Worm (Caenorhabditis elegans) whole organism, L1 larva: ENCODE results near the gene ZK154.4.

Source experiments
- C16A3.4 ChIP-seq: fragments of 150-350 bp; optimal IDR thresholded peaks from 2 replicates; lab custom pipeline; 2014; ENCODE audit warnings: missing biosample characterization, missing genetic modification characterization
- C34B4.2 ChIP-seq: sonication (generic microtip); optimal IDR thresholded peaks from 2 replicates; lab custom pipeline; 2017; ENCODE audit warnings: mild to moderate bottlenecking, missing genetic modification characterization, missing compliant biosample characterization
- F16B12.6 ChIP-seq: fragments of 150-350 bp; optimal IDR thresholded peaks from 2 replicates; lab custom pipeline; 2014; ENCODE audit warnings: missing biosample characterization, missing genetic modification characterization
- alr-1 ChIP-seq: fragments of 200-800 bp; sonication (Bioruptor generic); optimal IDR thresholded peaks from 2 replicates; lab custom pipeline; 2018; ENCODE audit warnings: borderline replicate concordance, mild to moderate bottlenecking, missing genetic modification characterization, missing compliant biosample characterization
- ama-1 ChIP-seq: fragments of 150-350 bp; optimal IDR thresholded peaks from 2 replicates; lab custom pipeline; 2014
- blmp-1 ChIP-seq: fragments of 150-350 bp; optimal IDR thresholded peaks from 2 replicates; lab custom pipeline; 2014; ENCODE audit warnings: missing biosample characterization, missing genetic modification characterization
- ceh-63 ChIP-seq: fragments of 200-800 bp; sonication (Bioruptor generic); optimal IDR thresholded peaks from 2 replicates; lab custom pipeline; 2018; ENCODE audit warnings: mild to moderate bottlenecking, missing genetic modification characterization, missing compliant biosample characterization
- ceh-90 ChIP-seq: sonication (generic microtip); optimal IDR thresholded peaks from 2 replicates; lab custom pipeline; 2016; ENCODE audit warnings: missing genetic modification characterization, missing compliant biosample characterization
- dsc-1 ChIP-seq: sonication (generic microtip); optimal IDR thresholded peaks from 2 replicates; lab custom pipeline; 2016; ENCODE audit warnings: mild to moderate bottlenecking, missing genetic modification characterization, missing compliant biosample characterization
- efl-1 ChIP-seq, 4 experiments: fragments of 150-350 bp; optimal IDR thresholded peaks in 3 of 4; peaks in 1 of 4; 1 replicate in 1 of 4; 2 replicates in 3 of 4; lab custom pipeline; 2014; ENCODE audit warnings: missing biosample characterization in 2 of 4, missing genetic modification characterization in 2 of 4, missing genetic modification reagents in 2 of 4
- egl-13 ChIP-seq: sonication (generic microtip); optimal IDR thresholded peaks from 2 replicates; lab custom pipeline; 2016; ENCODE audit warnings: missing genotype, missing genetic modification reagents, missing genetic modification characterization, missing compliant biosample characterization
- egl-27 ChIP-seq, 2 experiments: fragments of 150-350 bp in 1 of 2; sonication (generic microtip); optimal IDR thresholded peaks; 3 replicates each; lab custom pipeline; 2017 to 2018; ENCODE audit warnings: missing biosample characterization in 2 of 2, missing genetic modification characterization in 2 of 2, missing genetic modification reagents in 2 of 2
- elt-2 ChIP-seq: sonication (generic microtip); optimal IDR thresholded peaks from 2 replicates; lab custom pipeline; 2016; ENCODE audit warnings: missing genetic modification characterization, mild to moderate bottlenecking, inconsistent platforms, missing compliant biosample characterization, missing genetic modification reagents
- elt-3 ChIP-seq, 6 experiments: fragments of 150-350 bp in 1 of 6; sonication (generic microtip); optimal IDR thresholded peaks; 2 replicates each; lab custom pipeline; 2017 to 2018; ENCODE audit warnings: missing biosample characterization in 6 of 6, missing genetic modification characterization in 6 of 6, inconsistent platforms in 1 of 6
- fkh-4 ChIP-seq: sonication (generic microtip); optimal IDR thresholded peaks from 2 replicates; lab custom pipeline; 2016; ENCODE audit warnings: missing compliant biosample characterization, missing genetic modification characterization, borderline replicate concordance
- fkh-8 ChIP-seq: sonication (generic microtip); optimal IDR thresholded peaks from 2 replicates; lab custom pipeline; 2016; ENCODE audit warnings: mild to moderate bottlenecking, missing genetic modification characterization, missing compliant biosample characterization
- fos-1 ChIP-seq: fragments of 150-350 bp; optimal IDR thresholded peaks from 2 replicates; lab custom pipeline; 2014; ENCODE audit warnings: missing biosample characterization, missing genetic modification characterization
- hlh-17 ChIP-seq: fragments of 200-800 bp; sonication (Bioruptor generic); optimal IDR thresholded peaks from 2 replicates; lab custom pipeline; 2018; ENCODE audit warnings: missing genetic modification characterization, mild to moderate bottlenecking, missing compliant biosample characterization, moderate library complexity, borderline replicate concordance
- hpl-2 ChIP-seq: fragments of 150-350 bp; optimal IDR thresholded peaks from 2 replicates; lab custom pipeline; 2014; ENCODE audit warnings: missing biosample characterization, missing genetic modification reagents, missing genetic modification characterization
- jun-1 ChIP-seq: fragments of 150-350 bp; optimal IDR thresholded peaks from 2 replicates; lab custom pipeline; 2014; ENCODE audit warnings: missing biosample characterization, missing genetic modification reagents, missing genetic modification characterization
- lin-13 ChIP-seq: fragments of 150-350 bp; optimal IDR thresholded peaks from 2 replicates; lab custom pipeline; 2014; ENCODE audit warnings: missing biosample characterization, missing genetic modification reagents, missing genetic modification characterization
- lin-14 ChIP-seq: fragments of 200-800 bp; sonication (Bioruptor generic); optimal IDR thresholded peaks from 2 replicates; lab custom pipeline; 2018; ENCODE audit warnings: mild to moderate bottlenecking, missing genetic modification characterization, moderate library complexity, missing compliant biosample characterization
- lin-35 ChIP-seq, 2 experiments: fragments of 150-350 bp; optimal IDR thresholded peaks; 2 replicates each; lab custom pipeline; 2014; ENCODE audit warnings: missing biosample characterization in 2 of 2, missing genetic modification characterization in 2 of 2, missing genetic modification reagents in 2 of 2
- lin-39 ChIP-seq: fragments of 150-350 bp; optimal IDR thresholded peaks from 2 replicates; lab custom pipeline; 2014; ENCODE audit warnings: missing biosample characterization, missing genetic modification reagents, missing genetic modification characterization
- lsy-2 ChIP-seq, 2 experiments: fragments of 150-350 bp; optimal IDR thresholded peaks; 2 replicates each; lab custom pipeline; 2014; ENCODE audit warnings: missing biosample characterization in 2 of 2, missing genetic modification characterization in 2 of 2
- mab-9 ChIP-seq: fragments of 200-800 bp; sonication (Bioruptor generic); IDR thresholded peaks from 2 replicates; pipeline ENCODE4 v1.3.6; 2022; ENCODE audit warnings: missing genetic modification reagents, missing genetic modification characterization, missing compliant biosample characterization
- mef-2 ChIP-seq: fragments of 150-350 bp; optimal IDR thresholded peaks from 2 replicates; lab custom pipeline; 2014; ENCODE audit warnings: missing biosample characterization, missing genetic modification characterization
- nhr-11 ChIP-seq: fragments of 150-350 bp; optimal IDR thresholded peaks from 2 replicates; lab custom pipeline; 2014; ENCODE audit warnings: missing biosample characterization, missing genetic modification characterization
- nhr-12 ChIP-seq: sonication (generic microtip); optimal IDR thresholded peaks from 2 replicates; lab custom pipeline; 2017; ENCODE audit warnings: missing biosample characterization, missing genetic modification characterization
- nhr-20 ChIP-seq: sonication (generic microtip); optimal IDR thresholded peaks from 2 replicates; lab custom pipeline; 2016; ENCODE audit warnings: mild to moderate bottlenecking, missing genetic modification characterization, missing compliant biosample characterization
- nhr-237 ChIP-seq: fragments of 150-350 bp; optimal IDR thresholded peaks from 2 replicates; lab custom pipeline; 2014; ENCODE audit warnings: missing biosample characterization, missing genetic modification characterization
- nhr-47 ChIP-seq: sonication (generic microtip); optimal IDR thresholded peaks from 2 replicates; lab custom pipeline; 2016; ENCODE audit warnings: mild to moderate bottlenecking, missing genetic modification characterization, moderate library complexity, missing compliant biosample characterization
- nhr-71 ChIP-seq: sonication (generic microtip); optimal IDR thresholded peaks from 2 replicates; lab custom pipeline; 2016; ENCODE audit warnings: mild to moderate bottlenecking, missing genetic modification characterization, moderate library complexity, missing compliant biosample characterization
- nhr-76 ChIP-seq: sonication (generic microtip); optimal IDR thresholded peaks from 2 replicates; lab custom pipeline; 2017; ENCODE audit warnings: missing biosample characterization, missing genetic modification characterization
- nhr-85 ChIP-seq: sonication (generic microtip); peaks from one replicate; lab custom pipeline; 2016; ENCODE audit warnings: missing genetic modification characterization, inconsistent platforms, missing compliant biosample characterization
- pag-3 ChIP-seq: sonication (generic microtip); optimal IDR thresholded peaks from 2 replicates; lab custom pipeline; 2017; ENCODE audit warnings: missing genetic modification characterization, mild to moderate bottlenecking, missing compliant biosample characterization, antibody characterized with exemption, borderline replicate concordance; ENCODE audit not compliant: insufficient read depth
- skn-1 ChIP-seq: fragments of 150-350 bp; optimal IDR thresholded peaks from 2 replicates; lab custom pipeline; 2014; ENCODE audit warnings: missing biosample characterization, missing genetic modification characterization
- sox-4 ChIP-seq: sonication (generic microtip); optimal IDR thresholded peaks from 2 replicates; lab custom pipeline; 2016; ENCODE audit warnings: missing genetic modification characterization, missing compliant biosample characterization
- sup-37 ChIP-seq: fragments of 200-800 bp; sonication (Bioruptor generic); optimal IDR thresholded peaks from 2 replicates; lab custom pipeline; 2018; ENCODE audit warnings: mild to moderate bottlenecking, missing genetic modification characterization, missing compliant biosample characterization
- swsn-7 ChIP-seq: sonication (generic microtip); optimal IDR thresholded peaks from 2 replicates; lab custom pipeline; 2016; ENCODE audit warnings: missing genetic modification characterization, missing compliant biosample characterization
- tbx-2 ChIP-seq: sonication (generic microtip); optimal IDR thresholded peaks from 2 replicates; lab custom pipeline; 2016; ENCODE audit warnings: missing genetic modification characterization, missing compliant biosample characterization
- unc-130 ChIP-seq: fragments of 150-350 bp; optimal IDR thresholded peaks from 2 replicates; lab custom pipeline; 2017; ENCODE audit warnings: missing biosample characterization, missing genetic modification characterization, inconsistent platforms
- unc-30 ChIP-seq: sonication (generic microtip); optimal IDR thresholded peaks from 2 replicates; lab custom pipeline; 2017; ENCODE audit warnings: missing biosample characterization, missing genetic modification characterization
- unc-86 ChIP-seq: sonication (generic microtip); optimal IDR thresholded peaks from 2 replicates; lab custom pipeline; 2016; ENCODE audit warnings: missing genetic modification characterization, missing compliant biosample characterization
- unc-98 ChIP-seq: fragments of 200-800 bp; sonication (Bioruptor generic); IDR thresholded peaks from 2 replicates; pipeline ENCODE4 v1.3.6; 2022; ENCODE audit warnings: missing genetic modification characterization, missing compliant biosample characterization
- xbp-1 ChIP-seq: sonication (generic microtip); optimal IDR thresholded peaks from 2 replicates; lab custom pipeline; 2016; ENCODE audit warnings: missing genetic modification characterization, missing compliant biosample characterization
- zip-4 ChIP-seq: fragments of 200-800 bp; sonication (Bioruptor generic); optimal IDR thresholded peaks from 2 replicates; lab custom pipeline; 2018; ENCODE audit warnings: mild to moderate bottlenecking, missing genetic modification characterization, moderate library complexity, missing compliant biosample characterization
- ztf-4 ChIP-seq: fragments of 150-350 bp; optimal IDR thresholded peaks from 2 replicates; lab custom pipeline; 2014; ENCODE audit warnings: missing biosample characterization, missing genetic modification characterization

The ZK154.4 gene

DNA sequence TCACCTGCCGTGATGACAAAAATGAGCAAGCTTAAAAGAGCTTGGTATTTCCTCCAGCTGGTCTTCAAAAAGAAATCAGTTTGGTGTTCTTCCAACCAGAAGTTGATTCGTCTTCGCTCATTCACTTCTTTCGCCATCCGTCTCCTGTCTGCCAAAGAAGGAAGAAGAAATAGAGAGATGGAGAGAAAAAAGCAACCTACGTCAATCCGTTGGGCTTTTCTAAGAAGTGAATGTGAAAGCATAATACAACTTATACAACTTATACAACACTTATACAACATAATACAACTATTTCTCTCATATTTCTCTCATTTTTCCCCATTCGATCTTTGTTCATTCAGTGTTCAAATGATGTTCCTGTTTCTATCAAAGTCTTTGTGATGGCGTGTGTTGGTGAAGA, 28.8 kb upstream of the ZK154.4 start:
- peak; percentile 54 for TF ChIP-seq nhr-47 (tag; lab: Kevin White, UChicago)
- TF ChIP-seq unc-98 (GFP tag; lab: Robert Waterston, UW) = no peak
- TF ChIP-seq nhr-71 (tag; lab: Kevin White, UChicago) = peak; percentile 66
- TF ChIP-seq fkh-4 (tag; lab: Kevin White, UChicago) = no peak
- TF ChIP-seq skn-1 (tag; lab: Kevin White, UChicago) = no peak
- TF ChIP-seq efl-1 (optimal IDR thresholded peaks at IDR 0.05; lab: Kevin White, UChicago) = no peak
- no peak for TF ChIP-seq efl-1 (GFP tag; optimal IDR thresholded peaks at IDR 0.05 in 1 of 2; lab: Kevin White, UChicago)
- no peak for TF ChIP-seq elt-3 (tag; optimal IDR thresholded peaks at IDR 0.05; lab: Kevin White, UChicago)
- no peak for TF ChIP-seq unc-130 (tag; lab: Kevin White, UChicago)
- TF ChIP-seq nhr-12 (tag; lab: Kevin White, UChicago) = no peak
- TF ChIP-seq lin-13 = no peak
- TF ChIP-seq ceh-63 (GFP tag; lab: Kevin White, UChicago) = no peak
- peak; percentile 84 for TF ChIP-seq fkh-8 (tag; lab: Kevin White, UChicago)
- TF ChIP-seq lin-35 (GFP tag; optimal IDR thresholded peaks at IDR 0.05; lab: Kevin White, UChicago) = peak in 1 of 2 experiments; percentile 2
- no peak for TF ChIP-seq nhr-20
- TF ChIP-seq lsy-2 (tag; optimal IDR thresholded peaks at IDR 0.05; lab: Kevin White, UChicago) = peak; percentile 15 to 23
- peak; percentile 70 for TF ChIP-seq sox-4 (tag; lab: Kevin White, UChicago)
- TF ChIP-seq lin-14 (GFP tag; lab: Kevin White, UChicago) = peak; percentile 72
- no peak for TF ChIP-seq jun-1
- peak; percentile 41 for TF ChIP-seq swsn-7 (tag; lab: Kevin White, UChicago)
- TF ChIP-seq alr-1 (tag; lab: Kevin White, UChicago) = no peak
- TF ChIP-seq mab-9 (GFP tag; lab: Robert Waterston, UW) = no peak
- TF ChIP-seq dsc-1 = peak; percentile 70
- TF ChIP-seq egl-13 = peak; percentile 30
- TF ChIP-seq nhr-237 (tag; lab: Kevin White, UChicago) = no peak
- TF ChIP-seq nhr-11 (tag; lab: Kevin White, UChicago) = no peak

DNA sequence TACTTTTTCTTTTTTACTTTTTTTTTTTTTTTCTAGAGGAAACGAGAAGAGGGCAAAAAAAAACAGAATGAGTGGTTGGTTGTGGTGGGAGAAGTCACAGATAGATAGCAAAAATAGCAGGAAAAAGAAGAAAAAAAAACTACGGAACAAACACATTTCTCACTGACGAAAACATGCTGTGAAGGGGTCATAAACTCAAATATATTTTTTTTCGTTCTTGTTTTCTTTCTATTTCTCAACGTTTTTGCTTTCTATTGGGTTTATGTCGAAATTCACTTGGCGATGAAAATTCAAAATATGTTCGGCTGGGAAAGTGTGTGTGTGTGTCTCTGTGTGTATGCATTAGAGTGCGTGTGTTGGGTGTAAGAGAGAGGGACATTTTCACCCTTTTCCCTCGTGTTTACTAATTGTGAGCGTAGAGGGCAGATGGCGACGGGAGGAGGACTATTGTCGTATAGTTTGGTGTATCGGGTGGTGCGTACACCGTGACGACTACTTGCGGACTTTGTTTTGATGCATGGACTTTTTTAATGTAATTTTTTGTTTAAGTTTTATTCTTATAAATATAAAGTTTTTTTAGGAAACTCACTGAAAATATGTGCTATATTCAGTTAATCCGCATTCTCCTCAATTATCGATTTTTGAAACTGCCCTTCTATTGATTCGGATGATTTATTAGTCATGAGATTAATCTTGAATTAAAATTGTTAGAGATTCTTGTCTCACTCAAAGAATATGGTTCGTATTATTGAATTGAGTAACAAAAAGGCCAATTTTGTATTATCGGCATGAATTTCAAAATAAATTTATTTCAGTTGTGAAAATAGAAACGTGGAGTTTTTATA, 27.4 kb upstream of the ZK154.4 start:
- TF ChIP-seq blmp-1 (tag; lab: Kevin White, UChicago) (peak; percentile 88), C16A3.4 (tag; lab: Kevin White, UChicago) (peak; percentile 52), fos-1 (tag; lab: Kevin White, UChicago) (no peak), lin-39 (tag; lab: Kevin White, UChicago) (no peak), nhr-85 (tag; lab: Kevin White, UChicago) (peak; percentile 73), xbp-1 (tag; lab: Kevin White, UChicago) (peak; percentile 57), ztf-4 (tag; lab: Kevin White, UChicago) (peak; percentile 11), swsn-7 (tag; lab: Kevin White, UChicago) (peak; percentile 71), zip-4 (GFP tag; lab: Kevin White, UChicago) (no peak), nhr-76 (tag; lab: Kevin White, UChicago) (no peak), mab-9 (GFP tag; lab: Robert Waterston, UW) (no peak), egl-13 (peak; percentile 59), ceh-90 (no peak), hpl-2 (no peak), elt-2 (tag; lab: Kevin White, UChicago) (no peak), nhr-11 (tag; lab: Kevin White, UChicago) (peak; percentile 15), unc-30 (tag; lab: Kevin White, UChicago) (no peak), ama-1 (lab: Kevin White, UChicago) (peak; percentile 33), C34B4.2 (no peak), unc-86 (tag; lab: Kevin White, UChicago) (peak; percentile 41), sox-4 (tag; lab: Kevin White, UChicago) (no peak), lin-14 (GFP tag; lab: Kevin White, UChicago) (peak; percentile 87), mef-2 (tag; lab: Kevin White, UChicago) (no peak), sup-37 (GFP tag; lab: Kevin White, UChicago) (no peak), egl-27 (tag; optimal IDR thresholded peaks at IDR 0.05; lab: Kevin White, UChicago) (no peak), tbx-2 (tag; lab: Kevin White, UChicago) (peak; percentile 54), ceh-63 (GFP tag; lab: Kevin White, UChicago) (no peak), F16B12.6 (tag; lab: Kevin White, UChicago) (peak; percentile 86), hlh-17 (GFP tag; lab: Kevin White, UChicago) (no peak), jun-1 (peak; percentile 10), lin-35 (GFP tag; optimal IDR thresholded peaks at IDR 0.05; lab: Kevin White, UChicago) (peak; percentile 60 to 64), pag-3 (tag; lab: Kevin White, UChicago) (no peak)
